Worm (Caenorhabditis elegans): ENCODE measurements around the gene C33A12.3.

Gene C33A12.3

ce11 chrIV:9511221-9511638 lies 1.6 kb downstream of the C33A12.3 start (continued):
- TF ChIP-seq ctbp-1 (GFP tag; IDR thresholded peaks at IDR 0.05): no peak; the same call in none of the 2 replicates

- TF ChIP-seq nhr-42 (GFP tag; IDR thresholded peaks at IDR 0.05) (0 out of 2 replicates have a peak, but pooled peaks have one; percentile 10), nhr-41 (GFP tag; IDR thresholded peaks at IDR 0.05) (no peak), Y75B8A.6 (GFP tag; IDR thresholded peaks at IDR 0.05) (no peak), ama-1 (optimal IDR thresholded peaks at IDR 0.05) (peak; percentile 28)
Measured at ce11 chrIV:9510439-9510838, 2.4 kb downstream of the C33A12.3 start, which contains the start of gene C33A12.4. Gene C33A12.4, minus strand, starts transcription at chrIV:9510569.

ce11 chrIV:9508612-9509011 lies 4.2 kb downstream of the C33A12.3 start, which contains the start of gene ethe-1:
Gene ethe-1, minus strand, starts transcription at chrIV:9508761.
- no peak for TF ChIP-seq F10B5.3 (tag; optimal IDR thresholded peaks at IDR 0.05)
- TF ChIP-seq jun-1 (tag; optimal IDR thresholded peaks at IDR 0.05): no peak
- no peak for TF ChIP-seq skn-1 (tag; optimal IDR thresholded peaks at IDR 0.05)
- peak; percentile 26 for TF ChIP-seq nhr-6 (tag; optimal IDR thresholded peaks at IDR 0.05)
- TF ChIP-seq hif-1 (tag; optimal IDR thresholded peaks at IDR 0.05): peak; percentile 82 to 92
- no peak for TF ChIP-seq F49E8.2 (tag; optimal IDR thresholded peaks at IDR 0.05; ENCODE audit: borderline replicate concordance)
- peak; percentile 28 for TF ChIP-seq dve-1 (tag; optimal IDR thresholded peaks at IDR 0.05; ENCODE audit: insufficient read depth)
- no peak for TF ChIP-seq nhr-11 (tag; optimal IDR thresholded peaks at IDR 0.05)
- TF ChIP-seq daf-16 (GFP tag; optimal IDR thresholded peaks at IDR 0.05): no peak
- peak; percentile 84 for TF ChIP-seq daf-16 (tag; optimal IDR thresholded peaks at IDR 0.05)
- TF ChIP-seq hlh-30 (tag; optimal IDR thresholded peaks at IDR 0.05; ENCODE audit: insufficient read depth): no peak
- TF ChIP-seq pqm-1 (tag; optimal IDR thresholded peaks at IDR 0.05): no peak
- TF ChIP-seq gei-8 (GFP tag; optimal IDR thresholded peaks at IDR 0.05): no peak
- peak; percentile 85 for TF ChIP-seq aha-1 (tag)
- TF ChIP-seq nhr-28 (tag; optimal IDR thresholded peaks at IDR 0.05): peak; percentile 17

ce11 chrIV:9506251-9506650 lies 6.6 kb downstream of the C33A12.3 start, which contains the start of gene ttr-9:
Gene ttr-9, minus strand, starts transcription at chrIV:9506351.
- TF ChIP-seq F26F4.8 (GFP tag; conservative IDR thresholded peaks at IDR 0.05) (no peak), nhr-42 (GFP tag; IDR thresholded peaks at IDR 0.05) (no peak), sdz-12 (GFP tag; optimal IDR thresholded peaks at IDR 0.05) (no peak), lir-3 (tag; optimal IDR thresholded peaks at IDR 0.05) (no peak), ztf-7 (tag; optimal IDR thresholded peaks at IDR 0.05) (no peak), hlh-11 (tag; optimal IDR thresholded peaks at IDR 0.05) (no peak), nhr-25 (tag; optimal IDR thresholded peaks at IDR 0.05; ENCODE audit: borderline replicate concordance, insufficient read depth) (no peak), vab-7 (GFP tag; IDR thresholded peaks at IDR 0.05) (no peak), T26A8.4 (GFP tag; IDR thresholded peaks at IDR 0.05) (no peak), nhr-77 (tag; optimal IDR thresholded peaks at IDR 0.05) (no peak), madf-5 (GFP tag; IDR thresholded peaks at IDR 0.05) (no peak), daf-8 (GFP tag; IDR thresholded peaks at IDR 0.05) (no peak), set-16 (GFP tag; IDR thresholded peaks at IDR 0.05) (no peak), daf-16 (GFP tag; optimal IDR thresholded peaks at IDR 0.05) (no peak), daf-16 (tag; optimal IDR thresholded peaks at IDR 0.05) (no peak), nhr-28 (tag; optimal IDR thresholded peaks at IDR 0.05) (no peak), nhr-41 (GFP tag; IDR thresholded peaks at IDR 0.05) (no peak), ces-1 (GFP tag; optimal IDR thresholded peaks at IDR 0.05) (no peak)

- TF ChIP-seq dmd-9 (GFP tag; IDR thresholded peaks at IDR 0.05) (no peak), nhr-48 (tag; optimal IDR thresholded peaks at IDR 0.05) (no peak), nhr-10 (tag; optimal IDR thresholded peaks at IDR 0.05) (no peak), ceh-20 (GFP tag; IDR thresholded peaks at IDR 0.05) (no peak), ZK546.5 (tag; optimal IDR thresholded peaks at IDR 0.05) (no peak), aha-1 (tag) (peak; percentile 87), T20F7.1 (GFP tag; optimal IDR thresholded peaks at IDR 0.05) (no peak), sdz-12 (GFP tag; optimal IDR thresholded peaks at IDR 0.05) (no peak), ztf-7 (tag; optimal IDR thresholded peaks at IDR 0.05) (peak; percentile 57), nhr-77 (tag; optimal IDR thresholded peaks at IDR 0.05) (no peak)
Measured at ce11 chrIV:9500100-9500499, 12.7 kb downstream of the C33A12.3 start, which contains the start of gene ugt-21. Gene ugt-21, plus strand, starts transcription at chrIV:9500311.
